Worm (Caenorhabditis elegans): ENCODE data around the gene nekl-4.

DNA sequence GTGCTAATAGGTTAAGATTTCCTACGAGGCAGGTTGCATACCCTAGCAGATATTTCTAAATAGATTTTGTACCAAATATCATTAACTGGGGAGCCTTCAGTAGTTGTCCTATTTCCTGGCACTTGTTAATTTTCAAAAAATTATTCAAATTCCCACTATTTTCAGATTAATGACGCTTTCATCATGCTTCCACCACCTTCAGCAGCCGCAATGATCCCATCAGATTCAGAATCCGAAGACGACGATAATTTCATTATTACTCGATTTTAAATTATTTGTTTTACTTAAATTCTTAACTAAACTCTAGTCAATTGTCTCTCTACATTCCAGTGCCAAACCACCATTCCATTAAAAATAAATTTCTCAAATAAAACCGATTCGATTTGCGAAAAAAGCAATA, 33.5 kb upstream of the nekl-4 start:
- no peak for TF ChIP-seq nhr-12 (tag; optimal IDR thresholded peaks at IDR 0.05)
- TF ChIP-seq ztf-11 (tag; optimal IDR thresholded peaks at IDR 0.05): no peak
- no peak for TF ChIP-seq unc-62 (GFP tag; optimal IDR thresholded peaks at IDR 0.05)
- TF ChIP-seq mep-1 (tag; optimal IDR thresholded peaks at IDR 0.05): no peak
- TF ChIP-seq flh-1 (GFP tag; optimal IDR thresholded peaks at IDR 0.05): no peak
- TF ChIP-seq unc-39 (tag; optimal IDR thresholded peaks at IDR 0.05): no peak
- TF ChIP-seq lin-13 (tag; optimal IDR thresholded peaks at IDR 0.05): no peak
- no peak for TF ChIP-seq ces-1 (GFP tag; optimal IDR thresholded peaks at IDR 0.05)
- no peak for TF ChIP-seq nhr-28 (tag; optimal IDR thresholded peaks at IDR 0.05)
- no peak for TF ChIP-seq elt-3 (tag; optimal IDR thresholded peaks at IDR 0.05)
- no peak for TF ChIP-seq lsy-2 (tag; optimal IDR thresholded peaks at IDR 0.05)

Data from whole organism, mixed stage, embryonic.